Fruit fly (Drosophila melanogaster) whole organism, embryonic: Measurements from ENCODE around the gene Trax.
A peak's percentile ranks its signal among the peaks of the same experiment; 100 is the strongest.

Experiments used
- Atf3 ChIP-seq: fragments of 200-800 bp; sonication (Bioruptor generic); optimal IDR thresholded peaks from 3 replicates; lab custom pipeline; 2016; ENCODE audit warnings: missing biosample characterization, missing genetic modification characterization
- Awh ChIP-seq: fragments of 200-800 bp; sonication (Bioruptor generic); IDR thresholded peaks from 2 replicates; pipeline ENCODE4, ENCODE4 v1.3.6; 2022; ENCODE audit warnings: missing biosample characterization, missing genetic modification characterization
- C15 ChIP-seq: fragments of 200-800 bp; sonication (Bioruptor generic); IDR thresholded peaks from 3 replicates; pipeline ENCODE4 v1.3.6; 2022; ENCODE audit warnings: missing biosample characterization, missing genetic modification characterization
- CG15011 ChIP-seq: fragments of 200-800 bp; sonication (Bioruptor generic); optimal IDR thresholded peaks from 3 replicates; lab custom pipeline; 2018; ENCODE audit warnings: missing biosample characterization, mild to moderate bottlenecking, missing genetic modification characterization
- CG15073 ChIP-seq: fragments of 200-800 bp; sonication (Bioruptor generic); optimal IDR thresholded peaks from 2 replicates; lab custom pipeline; 2016; ENCODE audit warnings: missing biosample characterization, missing genetic modification characterization
- CG15601 ChIP-seq: fragments of 200-800 bp; sonication (Bioruptor generic); optimal IDR thresholded peaks from 3 replicates; lab custom pipeline; 2019; ENCODE audit warnings: missing biosample characterization, mild to moderate bottlenecking, missing genetic modification characterization, moderate library complexity
- CG17802 ChIP-seq: fragments of 200-800 bp; sonication (Bioruptor generic); optimal IDR thresholded peaks from 2 replicates; lab custom pipeline; 2018; ENCODE audit warnings: missing biosample characterization, mild to moderate bottlenecking, missing genetic modification characterization, moderate library complexity
- CG1792 ChIP-seq: fragments of 200-800 bp; sonication (Bioruptor generic); optimal IDR thresholded peaks from 2 replicates; lab custom pipeline; 2016; ENCODE audit warnings: missing biosample characterization, missing genetic modification characterization
- CG18764 ChIP-seq: fragments of 200-800 bp; sonication (Bioruptor generic); optimal IDR thresholded peaks from 3 replicates; lab custom pipeline; 2016; ENCODE audit warnings: missing biosample characterization, missing genetic modification characterization
- CG2678 ChIP-seq: fragments of 200-800 bp; sonication (Bioruptor generic); optimal IDR thresholded peaks from 3 replicates; lab custom pipeline; 2019; ENCODE audit warnings: missing biosample characterization, mild to moderate bottlenecking, missing genetic modification characterization, moderate library complexity
- CG3281 ChIP-seq: fragments of 200-800 bp; sonication (Bioruptor generic); optimal IDR thresholded peaks from 3 replicates; lab custom pipeline; 2017; ENCODE audit warnings: missing biosample characterization, mild to moderate bottlenecking, missing genetic modification characterization
- CG3838 ChIP-seq: fragments of 200-800 bp; sonication (Bioruptor generic); optimal IDR thresholded peaks from 3 replicates; lab custom pipeline; 2016; ENCODE audit warnings: missing biosample characterization, missing genetic modification characterization
- CG4282 ChIP-seq: fragments of 200-800 bp; sonication (Bioruptor generic); optimal IDR thresholded peaks from 2 replicates; lab custom pipeline; 2016; ENCODE audit warnings: missing biosample characterization, missing genetic modification characterization
- CG4820 ChIP-seq: fragments of 200-800 bp; sonication (Bioruptor generic); optimal IDR thresholded peaks from 3 replicates; lab custom pipeline; 2016; ENCODE audit warnings: missing biosample characterization, missing genetic modification characterization
- CG6272 ChIP-seq: fragments of 200-800 bp; sonication (Bioruptor generic); IDR thresholded peaks from 2 replicates; pipeline ENCODE4 v1.3.6; 2022; ENCODE audit warnings: missing biosample characterization, missing genetic modification characterization
- CG6813 ChIP-seq: fragments of 200-800 bp; sonication (Bioruptor generic); optimal IDR thresholded peaks from 2 replicates; lab custom pipeline; 2017; ENCODE audit warnings: missing biosample characterization, missing genetic modification characterization, mild to moderate bottlenecking, moderate library complexity, missing genetic modification reagents
- CG7271 ChIP-seq: fragments of 200-800 bp; sonication (Bioruptor generic); optimal IDR thresholded peaks from 2 replicates; lab custom pipeline; 2018; ENCODE audit warnings: missing biosample characterization, mild to moderate bottlenecking, missing genetic modification characterization, moderate library complexity
- CG7372 ChIP-seq: fragments of 200-800 bp; sonication (Bioruptor generic); IDR thresholded peaks from 2 replicates; pipeline ENCODE4 v1.3.6; 2022; ENCODE audit warnings: missing biosample characterization, missing genetic modification characterization
- CG8281 ChIP-seq: fragments of 200-800 bp; sonication (Bioruptor generic); optimal IDR thresholded peaks from 2 replicates; lab custom pipeline; 2018; ENCODE audit warnings: missing biosample characterization, mild to moderate bottlenecking, missing genetic modification characterization, moderate library complexity
- CG9727 ChIP-seq: fragments of 200-800 bp; sonication (Bioruptor generic); optimal IDR thresholded peaks from 3 replicates; lab custom pipeline; 2017; ENCODE audit warnings: missing biosample characterization, mild to moderate bottlenecking, missing genetic modification characterization
- CG9876 ChIP-seq: fragments of 200-800 bp; sonication (Bioruptor generic); optimal IDR thresholded peaks from 2 replicates; lab custom pipeline; 2016; ENCODE audit warnings: missing biosample characterization, missing genetic modification characterization
- Eip74EF ChIP-seq, 2 experiments: fragments of 200-800 bp in 1 of 2; fragments of >200 bp in 1 of 2; sonication (Bioruptor generic) in 1 of 2; optimal IDR thresholded peaks; 2 replicates each; lab custom pipeline; 2017 to 2019; ENCODE audit warnings: missing biosample characterization in 2 of 2, missing genetic modification characterization in 2 of 2, mild to moderate bottlenecking in 1 of 2, moderate library complexity in 1 of 2
- HLH54F ChIP-seq: fragments of 200-800 bp; sonication (Bioruptor generic); optimal IDR thresholded peaks from 3 replicates; lab custom pipeline; 2016; ENCODE audit warnings: missing biosample characterization, missing genetic modification characterization
- HLHmδ ChIP-seq: fragments of 200-800 bp; sonication (Bioruptor generic); optimal IDR thresholded peaks from 2 replicates; lab custom pipeline; 2018; ENCODE audit warnings: missing biosample characterization, mild to moderate bottlenecking, missing genetic modification characterization, moderate library complexity
- Hmr ChIP-seq: fragments of 200-800 bp; sonication (Bioruptor generic); optimal IDR thresholded peaks from 3 replicates; lab custom pipeline; 2017; ENCODE audit warnings: mild to moderate bottlenecking, missing biosample characterization, missing genetic modification reagents, missing genetic modification characterization
- Hr3 ChIP-seq: fragments of 200-800 bp; sonication (Bioruptor generic); optimal IDR thresholded peaks from 3 replicates; lab custom pipeline; 2016; ENCODE audit warnings: missing biosample characterization, missing genetic modification characterization
- Hr51 ChIP-seq, 2 experiments: fragments of 200-800 bp; sonication (Bioruptor generic); optimal IDR thresholded peaks; 2 replicates in 1 of 2; 3 replicates in 1 of 2; lab custom pipeline; 2016 to 2018; ENCODE audit warnings: missing biosample characterization in 2 of 2, missing genetic modification characterization in 2 of 2, mild to moderate bottlenecking in 1 of 2, moderate library complexity in 1 of 2
- MBD-R2 ChIP-seq: fragments of 200-800 bp; sonication (Bioruptor generic); IDR thresholded peaks from 2 replicates; pipeline ENCODE4 v1.3.6; 2022; ENCODE audit warnings: missing biosample characterization, missing genetic modification characterization
- MESR4 ChIP-seq: fragments of 200-800 bp; sonication (Bioruptor generic); optimal IDR thresholded peaks from 2 replicates; lab custom pipeline; 2018; ENCODE audit warnings: missing biosample characterization, mild to moderate bottlenecking, missing genetic modification characterization, moderate library complexity
- Mes4 ChIP-seq: fragments of 200-800 bp; sonication (Bioruptor generic); optimal IDR thresholded peaks from 2 replicates; lab custom pipeline; 2016; ENCODE audit warnings: missing biosample characterization, missing genetic modification characterization
- NC2α ChIP-seq: fragments of 200-800 bp; sonication (Bioruptor generic); optimal IDR thresholded peaks from 2 replicates; lab custom pipeline; 2016; ENCODE audit warnings: missing biosample characterization, missing genetic modification characterization
- NC2β ChIP-seq: fragments of 200-800 bp; sonication (Bioruptor generic); optimal IDR thresholded peaks from 2 replicates; lab custom pipeline; 2016; ENCODE audit warnings: missing biosample characterization, missing genetic modification characterization
- NfI ChIP-seq: fragments of 200-800 bp; sonication (Bioruptor generic); optimal IDR thresholded peaks from 3 replicates; lab custom pipeline; 2018; ENCODE audit warnings: missing biosample characterization, mild to moderate bottlenecking, missing genetic modification characterization, moderate library complexity
- Ptx1 ChIP-seq: fragments of 200-800 bp; sonication (Bioruptor generic); IDR thresholded peaks from 2 replicates; pipeline ENCODE4 v1.3.6; 2022; ENCODE audit warnings: missing biosample characterization, missing genetic modification characterization
- Side ChIP-seq: fragments of 200-800 bp; sonication (Bioruptor generic); optimal IDR thresholded peaks from 2 replicates; lab custom pipeline; 2016; ENCODE audit warnings: missing biosample characterization, missing genetic modification characterization
- bbx ChIP-seq: fragments of 200-800 bp; sonication (Bioruptor generic); IDR thresholded peaks from 2 replicates; pipeline ENCODE4 v1.3.6; 2022; ENCODE audit warnings: missing biosample characterization, missing genetic modification characterization; ENCODE audit not compliant: partially characterized antibody
- cato ChIP-seq: fragments of 200-800 bp; sonication (Bioruptor generic); optimal IDR thresholded peaks from 2 replicates; lab custom pipeline; 2016; ENCODE audit warnings: missing biosample characterization, missing genetic modification characterization, borderline replicate concordance
- ci ChIP-seq: fragments of 200-800 bp; sonication (Bioruptor generic); IDR thresholded peaks from 3 replicates; pipeline ENCODE4 v1.3.6; 2022; ENCODE audit warnings: missing biosample characterization, missing genetic modification characterization
- fd96Cb ChIP-seq: fragments of 200-800 bp; sonication (Bioruptor generic); optimal IDR thresholded peaks from 2 replicates; lab custom pipeline; 2018; ENCODE audit warnings: missing biosample characterization, mild to moderate bottlenecking, missing genetic modification characterization, moderate library complexity
- gce ChIP-seq: fragments of 200-800 bp; sonication (Bioruptor generic); IDR thresholded peaks from 3 replicates; pipeline ENCODE4 v1.3.6; 2022; ENCODE audit warnings: missing biosample characterization, missing genetic modification characterization
- kni ChIP-seq: fragments of 200-800 bp; sonication (Bioruptor generic); optimal IDR thresholded peaks from 3 replicates; lab custom pipeline; 2017; ENCODE audit warnings: mild to moderate bottlenecking, missing biosample characterization, missing genetic modification reagents, missing genetic modification characterization
- lola ChIP-seq, 3 experiments: fragments of >200 bp in 2 of 3; fragments of 200-800 bp in 1 of 3; sonication (Bioruptor generic) in 1 of 3; optimal IDR thresholded peaks; 2 replicates each; lab custom pipeline; 2017 to 2019; ENCODE audit warnings: missing biosample characterization in 3 of 3, missing genetic modification characterization in 3 of 3, mild to moderate bottlenecking in 1 of 3, moderate library complexity in 1 of 3
- nerfin-1 ChIP-seq: fragments of 200-800 bp; sonication (Bioruptor generic); optimal IDR thresholded peaks from 3 replicates; lab custom pipeline; 2019; ENCODE audit warnings: missing biosample characterization, mild to moderate bottlenecking, missing genetic modification characterization, moderate library complexity
- pita ChIP-seq: fragments of 200-800 bp; sonication (Bioruptor generic); optimal IDR thresholded peaks from 2 replicates; lab custom pipeline; 2017; ENCODE audit warnings: missing biosample characterization, mild to moderate bottlenecking, missing genetic modification characterization
- pros ChIP-seq: fragments of 200-800 bp; sonication (Bioruptor generic); optimal IDR thresholded peaks from 3 replicates; lab custom pipeline; 2019; ENCODE audit warnings: missing biosample characterization, mild to moderate bottlenecking, missing genetic modification characterization, moderate library complexity
- repo ChIP-seq: fragments of 200-800 bp; sonication (Bioruptor generic); optimal IDR thresholded peaks from 2 replicates; lab custom pipeline; 2016; ENCODE audit warnings: missing biosample characterization, missing genetic modification characterization
- run ChIP-seq: fragments of 200-800 bp; sonication (Bioruptor generic); optimal IDR thresholded peaks from 3 replicates; lab custom pipeline; 2018; ENCODE audit warnings: missing biosample characterization, mild to moderate bottlenecking, missing genetic modification characterization
- sens-2 ChIP-seq: fragments of 200-800 bp; sonication (Bioruptor generic); IDR thresholded peaks from 2 replicates; pipeline ENCODE4 v1.3.6; 2022; ENCODE audit warnings: missing biosample characterization, missing genetic modification characterization
- so ChIP-seq: fragments of 200-800 bp; sonication (Bioruptor generic); IDR thresholded peaks from 3 replicates; pipeline ENCODE4 v1.3.6; 2022; ENCODE audit warnings: missing biosample characterization, missing genetic modification characterization
- yki ChIP-seq: fragments of >200 bp; optimal IDR thresholded peaks from 3 replicates; lab custom pipeline; 2018
- z ChIP-seq: fragments of 200-800 bp; sonication (Bioruptor generic); IDR thresholded peaks from 3 replicates; pipeline ENCODE4 v1.3.6; 2022; ENCODE audit warnings: missing biosample characterization, missing genetic modification characterization

Gene Trax

DNA sequence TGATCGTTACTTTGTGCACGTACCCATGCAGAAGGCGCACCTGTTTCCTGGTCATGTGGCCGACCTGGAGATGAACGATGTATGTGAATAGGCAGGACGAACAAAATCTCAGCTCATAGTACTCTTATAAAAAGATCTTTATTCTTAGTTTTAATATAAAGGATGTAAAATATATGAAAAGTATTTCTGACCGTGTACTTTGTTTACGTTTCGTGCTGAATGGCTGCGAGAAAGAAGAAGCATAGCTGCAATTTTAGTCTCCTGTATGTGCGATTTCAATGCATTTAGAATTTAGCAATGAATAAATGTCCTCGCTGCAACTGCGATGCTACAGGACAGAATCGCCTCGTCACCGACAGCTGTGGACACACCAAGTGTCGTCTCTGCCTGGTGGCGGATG is 13.7 kb upstream of the Trax start, which contains the start of the genes CG42726 and CG42727 (continued):
- TF ChIP-seq nerfin-1 (tag; lab: Kevin White, UChicago): peak; percentile 54
- TF ChIP-seq kni: peak; percentile 36
- TF ChIP-seq pros (GFP tag; lab: Kevin White, UChicago): no peak
- TF ChIP-seq bbx: no peak
- TF ChIP-seq CG9876 (GFP tag; lab: Kevin White, UChicago): no peak
- TF ChIP-seq CG6813: no peak
- peak; percentile 0 for TF ChIP-seq cato (GFP tag; lab: Kevin White, UChicago)
- TF ChIP-seq CG9727 (GFP tag; lab: Kevin White, UChicago): peak; percentile 8
- peak; percentile 9 for TF ChIP-seq fd96Cb
- TF ChIP-seq ci: peak; percentile 66
- no peak for TF ChIP-seq Eip74EF (GFP tag; optimal IDR thresholded peaks at IDR 0.05; lab: Kevin White, UChicago)
- TF ChIP-seq CG18764 (GFP tag; lab: Kevin White, UChicago): no peak
- peak; percentile 43 for TF ChIP-seq CG2678
- TF ChIP-seq NfI (GFP tag; lab: Kevin White, UChicago): peak; percentile 36
- TF ChIP-seq HLH54F (GFP tag; lab: Kevin White, UChicago): peak; percentile 13
- TF ChIP-seq Atf3 (GFP tag; lab: Kevin White, UChicago): no peak
- no peak for TF ChIP-seq CG4282 (GFP tag; lab: Kevin White, UChicago)
- TF ChIP-seq pita (GFP tag; lab: Kevin White, UChicago): no peak
- peak; percentile 39 for TF ChIP-seq CG3281
- no peak for TF ChIP-seq NC2α
- no peak for TF ChIP-seq HLHmδ (GFP tag; lab: Kevin White, UChicago)
- peak; percentile 94 for TF ChIP-seq MBD-R2 (GFP tag; lab: Robert Waterston, UW)
- no peak for TF ChIP-seq Mes4 (GFP tag; lab: Kevin White, UChicago)
- TF ChIP-seq repo (GFP tag; lab: Kevin White, UChicago): no peak
- peak; percentile 75 for TF ChIP-seq MESR4 (GFP tag; lab: Kevin White, UChicago)
- no peak for TF ChIP-seq CG15073 (GFP tag; lab: Kevin White, UChicago)
- TF ChIP-seq CG1792 (GFP tag; lab: Kevin White, UChicago): no peak
- TF ChIP-seq NC2β: no peak
- no peak; the same call in 1 of the 2 replicates for TF ChIP-seq CG7372 (GFP tag; lab: Robert Waterston, UW)
- TF ChIP-seq CG6272 (GFP tag; lab: Robert Waterston, UW): no peak
- TF ChIP-seq Awh: peak; percentile 10; the same call in 1 of the 2 replicates
- peak in 1 of 3 experiments; percentile 17 for TF ChIP-seq lola (GFP tag; optimal IDR thresholded peaks at IDR 0.05; lab: Kevin White, UChicago)
- TF ChIP-seq Hr51 (GFP tag; optimal IDR thresholded peaks at IDR 0.05; lab: Kevin White, UChicago): no peak
- TF ChIP-seq CG7271 (tag; lab: Kevin White, UChicago): no peak
- no peak for TF ChIP-seq CG15601 (tag; lab: Kevin White, UChicago)
- peak; percentile 31; the same call in 1 of the 2 replicates for TF ChIP-seq Ptx1 (GFP tag; lab: Robert Waterston, UW)
- no peak for TF ChIP-seq so
- no peak for TF ChIP-seq C15
- peak; percentile 35; the same call in 1 of the 2 replicates for TF ChIP-seq sens-2 (GFP tag; lab: Robert Waterston, UW)
- TF ChIP-seq Side (GFP tag; lab: Kevin White, UChicago): no peak
- no peak for TF ChIP-seq run (tag; lab: Kevin White, UChicago)
- no peak for TF ChIP-seq yki (lab: Kevin White, UChicago)
- TF ChIP-seq CG15011 (GFP tag; lab: Kevin White, UChicago): no peak
- TF ChIP-seq z: no peak
- no peak for TF ChIP-seq Hr3 (GFP tag; lab: Kevin White, UChicago)
- TF ChIP-seq gce (GFP tag; lab: Robert Waterston, UW): 0 out of 3 replicates have a peak, but pooled peaks have one; percentile 27
- TF ChIP-seq Hmr (GFP tag; lab: Kevin White, UChicago): peak; percentile 17
- no peak for TF ChIP-seq CG4820 (GFP tag; lab: Kevin White, UChicago)
- TF ChIP-seq CG3838 (GFP tag; lab: Kevin White, UChicago): peak; percentile 2
- TF ChIP-seq CG17802: no peak
- TF ChIP-seq CG8281 (tag; lab: Kevin White, UChicago): no peak
